Fruit fly (Drosophila melanogaster) whole organism, embryonic: ENCODE results near the gene Wee1.

ENCODE experiments used
- ATbp ChIP-seq: fragments of 200-800 bp; sonication (Bioruptor generic); optimal IDR thresholded peaks from 2 replicates; lab custom pipeline; 2017; ENCODE audit warnings: missing biosample characterization, mild to moderate bottlenecking, missing genetic modification characterization, missing genetic modification reagents
- CG10366 ChIP-seq: fragments of 200-800 bp; sonication (Bioruptor generic); IDR thresholded peaks from 2 replicates; pipeline ENCODE4 v1.3.6; 2022; ENCODE audit warnings: missing biosample characterization, missing genetic modification characterization
- CG11456 ChIP-seq: fragments of 200-800 bp; sonication (Bioruptor generic); IDR thresholded peaks from 3 replicates; pipeline ENCODE4 v1.3.6; 2022; ENCODE audit warnings: missing biosample characterization, missing genetic modification characterization
- CG13424 ChIP-seq: fragments of 200-800 bp; sonication (Bioruptor generic); optimal IDR thresholded peaks from 2 replicates; lab custom pipeline; 2019; ENCODE audit warnings: missing biosample characterization, mild to moderate bottlenecking, missing genetic modification characterization, moderate library complexity
- CG14860 ChIP-seq: fragments of 200-800 bp; sonication (Bioruptor generic); IDR thresholded peaks from 3 replicates; pipeline ENCODE4 v1.3.6; 2022; ENCODE audit warnings: missing biosample characterization, missing genetic modification characterization; ENCODE audit not compliant: partially characterized antibody
- CG4404 ChIP-seq: fragments of 200-800 bp; sonication (Bioruptor generic); IDR thresholded peaks from 2 replicates; pipeline ENCODE4 v1.3.6; 2022; ENCODE audit warnings: missing biosample characterization, missing genetic modification characterization
- CG5245 ChIP-seq: fragments of 200-800 bp; sonication (Bioruptor generic); optimal IDR thresholded peaks from 3 replicates; lab custom pipeline; 2016; ENCODE audit warnings: missing biosample characterization, missing genetic modification characterization
- seq ChIP-seq: fragments of 200-800 bp; sonication (Bioruptor generic); IDR thresholded peaks from 2 replicates; pipeline ENCODE4 v1.3.6; 2022; ENCODE audit warnings: missing biosample characterization, missing genetic modification characterization
- sqz ChIP-seq: fragments of 200-800 bp; sonication (Bioruptor generic); optimal IDR thresholded peaks from 3 replicates; lab custom pipeline; 2018; ENCODE audit warnings: missing biosample characterization, mild to moderate bottlenecking, missing genetic modification characterization
- zf30C ChIP-seq: fragments of 200-800 bp; sonication (Bioruptor generic); optimal IDR thresholded peaks from 3 replicates; lab custom pipeline; 2018; ENCODE audit warnings: missing biosample characterization, mild to moderate bottlenecking, missing genetic modification characterization

- TF ChIP-seq CG10366 (GFP tag; lab: Robert Waterston, UW) (no peak), CG5245 (GFP tag; lab: Kevin White, UChicago) (peak; percentile 5), seq (GFP tag; lab: Robert Waterston, UW) (no peak), sqz (no peak), ATbp (GFP tag; lab: Kevin White, UChicago) (no peak), CG11456 (GFP tag; lab: Robert Waterston, UW) (0 out of 3 replicates have a peak, but pooled peaks have one; percentile 8), zf30C (GFP tag; lab: Kevin White, UChicago) (no peak), CG13424 (tag; lab: Kevin White, UChicago) (peak; percentile 85), CG14860 (GFP tag; lab: Robert Waterston, UW) (no peak), CG4404 (GFP tag; lab: Robert Waterston, UW) (no peak)
Measured at dm6 chr2L:6918517-6919202, 4.7 kb upstream of the Wee1 start, which contains the start of gene nop5.
